Fruit fly (Drosophila melanogaster): ENCODE results near the gene TrpRS-m.
A peak's percentile ranks its signal among the peaks of the same experiment; 100 is the strongest.

Gene TrpRS-m

dm6 chr3L:17846169-17846981 lies 3.2 kb upstream of the TrpRS-m start, which contains the start of the genes MED19 and CG7430 (continued):
- peak; percentile 72 for TF ChIP-seq Ets97D (GFP tag; optimal IDR thresholded peaks at IDR 0.05)
- 0 out of 2 replicates have a peak, but pooled peaks have one; percentile 11 for TF ChIP-seq inv (GFP tag; IDR thresholded peaks at IDR 0.05; ENCODE audit: partially characterized antibody)
- TF ChIP-seq CG7372 (GFP tag; IDR thresholded peaks at IDR 0.05): no peak
- no peak for TF ChIP-seq CG10565 (GFP tag; optimal IDR thresholded peaks at IDR 0.05)
- TF ChIP-seq CG3838 (GFP tag; optimal IDR thresholded peaks at IDR 0.05): no peak
- TF ChIP-seq ftz-f1 (GFP tag; optimal IDR thresholded peaks at IDR 0.05): peak; percentile 96
- no peak for TF ChIP-seq CG12744 (GFP tag; optimal IDR thresholded peaks at IDR 0.05)
- no peak for TF ChIP-seq tin (GFP tag; optimal IDR thresholded peaks at IDR 0.05)
- TF ChIP-seq CG2202 (tag; optimal IDR thresholded peaks at IDR 0.05): no peak
- TF ChIP-seq CG10267 (tag; optimal IDR thresholded peaks at IDR 0.05): peak; percentile 21
- TF ChIP-seq Rx (GFP tag; IDR thresholded peaks at IDR 0.05): no peak
- peak; percentile 62 for TF ChIP-seq Abd-B (GFP tag; optimal IDR thresholded peaks at IDR 0.05)
- peak; percentile 91 for TF ChIP-seq pzg (GFP tag; optimal IDR thresholded peaks at IDR 0.05)
- no peak for TF ChIP-seq D19A (tag; optimal IDR thresholded peaks at IDR 0.05)
- TF ChIP-seq sima (GFP tag; optimal IDR thresholded peaks at IDR 0.05): no peak
- TF ChIP-seq CG1233 (GFP tag; optimal IDR thresholded peaks at IDR 0.05): no peak
- TF ChIP-seq Doc3 (GFP tag; IDR thresholded peaks at IDR 0.05; ENCODE audit: partially characterized antibody): peak; percentile 17; the same call in 2 of the 3 replicates
- TF ChIP-seq CG8281 (tag; optimal IDR thresholded peaks at IDR 0.05): no peak
- TF ChIP-seq CG4360 (GFP tag; IDR thresholded peaks at IDR 0.05): peak; percentile 28
- peak; percentile 29 for TF ChIP-seq CG17829 (tag; optimal IDR thresholded peaks at IDR 0.05)
- TF ChIP-seq Jarid2 (GFP tag; optimal IDR thresholded peaks at IDR 0.05): peak; percentile 84
- no peak for TF ChIP-seq CG13624 (GFP tag; optimal IDR thresholded peaks at IDR 0.05)
- TF ChIP-seq cg (GFP tag; optimal IDR thresholded peaks at IDR 0.05): peak; percentile 95
- peak; percentile 76 for TF ChIP-seq Dref (GFP tag; IDR thresholded peaks at IDR 0.05)
- TF ChIP-seq Xbp1 (GFP tag; optimal IDR thresholded peaks at IDR 0.05): peak; percentile 14
- no peak for TF ChIP-seq rib (GFP tag; IDR thresholded peaks at IDR 0.05)
- TF ChIP-seq crp (GFP tag; optimal IDR thresholded peaks at IDR 0.05): peak in 1 of 2 experiments; percentile 34
- no peak for TF ChIP-seq h (optimal IDR thresholded peaks at IDR 0.05)
- TF ChIP-seq Med (GFP tag): peak; percentile 84
- 0 out of 2 replicates have a peak, but pooled peaks have one; percentile 7 for TF ChIP-seq CG17328 (GFP tag; IDR thresholded peaks at IDR 0.05)
- peak; percentile 63 for TF ChIP-seq CG8478 (optimal IDR thresholded peaks at IDR 0.05)
- TF ChIP-seq nerfin-1 (tag; optimal IDR thresholded peaks at IDR 0.05): peak; percentile 32
- TF ChIP-seq Sry-β (GFP tag; optimal IDR thresholded peaks at IDR 0.05): peak; percentile 13
- peak; percentile 87 for TF ChIP-seq gfzf (GFP tag; optimal IDR thresholded peaks at IDR 0.05)
- TF ChIP-seq nmo (GFP tag; optimal IDR thresholded peaks at IDR 0.05): peak; percentile 45
- no peak for TF ChIP-seq pb (GFP tag; optimal IDR thresholded peaks at IDR 0.05)
- peak; percentile 17 for TF ChIP-seq CTCF (GFP tag; optimal IDR thresholded peaks at IDR 0.05)
- TF ChIP-seq CG11456 (GFP tag; IDR thresholded peaks at IDR 0.05): no peak
- TF ChIP-seq Nf-YA (GFP tag; IDR thresholded peaks at IDR 0.05): no peak
- no peak for TF ChIP-seq D19B (GFP tag; optimal IDR thresholded peaks at IDR 0.05)
- no peak for TF ChIP-seq az2 (GFP tag; optimal IDR thresholded peaks at IDR 0.05)
- TF ChIP-seq H15 (GFP tag; IDR thresholded peaks at IDR 0.05): no peak
- TF ChIP-seq Lhr (GFP tag; optimal IDR thresholded peaks at IDR 0.05): peak; percentile 79
- TF ChIP-seq nom (GFP tag; optimal IDR thresholded peaks at IDR 0.05): peak; percentile 70
- TF ChIP-seq Adf1 (GFP tag; IDR thresholded peaks at IDR 0.05): peak; percentile 36; the same call in 1 of the 2 replicates
- peak; percentile 65; the same call in 2 of the 3 replicates for TF ChIP-seq sr (GFP tag; IDR thresholded peaks at IDR 0.05)
- TF ChIP-seq gcm (GFP tag; optimal IDR thresholded peaks at IDR 0.05): peak; percentile 20
- peak; percentile 59 for TF ChIP-seq hbn (GFP tag; IDR thresholded peaks at IDR 0.05; ENCODE audit: partially characterized antibody)
- TF ChIP-seq CG42726 (GFP tag; IDR thresholded peaks at IDR 0.05; ENCODE audit: partially characterized antibody): peak; percentile 49; the same call in 1 of the 2 replicates
